Fruit fly (Drosophila melanogaster): Measurements from ENCODE around the gene Sirt2.

Gene Sirt2

dm6 chr3R:20327572-20328483, at the start of gene Sirt2, which contains the start of gene CG4360 (continued):
- TF ChIP-seq prd (optimal IDR thresholded peaks at IDR 0.05) (no peak), prd (GFP tag; IDR thresholded peaks at IDR 0.05) (peak; percentile 26; the same call in 1 of the 3 replicates), CG13296 (GFP tag; optimal IDR thresholded peaks at IDR 0.05) (no peak), Sox100B (GFP tag; optimal IDR thresholded peaks at IDR 0.05) (no peak), CG9932 (GFP tag; IDR thresholded peaks at IDR 0.05) (peak; percentile 84), shn (GFP tag; optimal IDR thresholded peaks at IDR 0.05) (peak; percentile 47), sr (GFP tag; IDR thresholded peaks at IDR 0.05) (0 out of 3 replicates have a peak, but pooled peaks have one; percentile 30), chif (GFP tag; optimal IDR thresholded peaks at IDR 0.05) (peak in 1 of 2 experiments; percentile 1), Mad (GFP tag; optimal IDR thresholded peaks at IDR 0.05) (peak; percentile 28), CG12744 (GFP tag; optimal IDR thresholded peaks at IDR 0.05) (peak; percentile 2), CG10267 (tag; optimal IDR thresholded peaks at IDR 0.05) (peak; percentile 24), row (GFP tag; IDR thresholded peaks at IDR 0.05) (peak; percentile 86), tin (GFP tag; optimal IDR thresholded peaks at IDR 0.05) (peak; percentile 26), tll (GFP tag; optimal IDR thresholded peaks at IDR 0.05) (peak in 1 of 2 experiments; percentile 12), mirr (GFP tag; optimal IDR thresholded peaks at IDR 0.05) (peak; percentile 39), CG1024 (GFP tag; IDR thresholded peaks at IDR 0.05) (peak; percentile 25), maf-S (GFP tag; optimal IDR thresholded peaks at IDR 0.05) (peak; percentile 49), HmgD (GFP tag; optimal IDR thresholded peaks at IDR 0.05) (peak; percentile 91), Asciz (GFP tag; optimal IDR thresholded peaks at IDR 0.05) (no peak), vvl (GFP tag; IDR thresholded peaks at IDR 0.05) (peak; percentile 59), pho (GFP tag; optimal IDR thresholded peaks at IDR 0.05) (peak; percentile 57), tna (GFP tag; IDR thresholded peaks at IDR 0.05; ENCODE audit: partially characterized antibody) (peak; percentile 82), H2.0 (GFP tag; IDR thresholded peaks at IDR 0.05) (peak; percentile 22; the same call in 1 of the 2 replicates), CG4820 (GFP tag; optimal IDR thresholded peaks at IDR 0.05) (peak; percentile 12), Hand (GFP tag; optimal IDR thresholded peaks at IDR 0.05) (no peak), Sox102F (GFP tag; optimal IDR thresholded peaks at IDR 0.05) (no peak), CG6272 (GFP tag; IDR thresholded peaks at IDR 0.05) (peak; percentile 48; the same call in 1 of the 2 replicates), CG32532 (GFP tag; IDR thresholded peaks at IDR 0.05) (peak; percentile 72), slp2 (GFP tag; optimal IDR thresholded peaks at IDR 0.05) (no peak), CG1233 (GFP tag; optimal IDR thresholded peaks at IDR 0.05) (peak; percentile 15), eyg (GFP tag; optimal IDR thresholded peaks at IDR 0.05) (peak; percentile 22), HLH4C (GFP tag; IDR thresholded peaks at IDR 0.05; ENCODE audit: partially characterized antibody) (peak; percentile 82), Mrtf (GFP tag; IDR thresholded peaks at IDR 0.05) (0 out of 3 replicates have a peak, but pooled peaks have one; percentile 18), E2f1 (GFP tag; IDR thresholded peaks at IDR 0.05) (peak; percentile 25; the same call in 1 of the 2 replicates), nmo (GFP tag; optimal IDR thresholded peaks at IDR 0.05) (peak; percentile 70), Hmr (GFP tag; optimal IDR thresholded peaks at IDR 0.05) (peak; percentile 54), Atf3 (GFP tag; optimal IDR thresholded peaks at IDR 0.05) (peak; percentile 38), CG17802 (tag; optimal IDR thresholded peaks at IDR 0.05) (no peak), CG3838 (GFP tag; optimal IDR thresholded peaks at IDR 0.05) (peak; percentile 32), scrt (GFP tag; optimal IDR thresholded peaks at IDR 0.05) (no peak), CG8359 (GFP tag; optimal IDR thresholded peaks at IDR 0.05; ENCODE audit: borderline replicate concordance) (no peak), chinmo (GFP tag; IDR thresholded peaks at IDR 0.05; ENCODE audit: partially characterized antibody) (0 out of 4 replicates have a peak, but pooled peaks have one; percentile 59), Dad (GFP tag; optimal IDR thresholded peaks at IDR 0.05) (peak; percentile 21), dysf (GFP tag; IDR thresholded peaks at IDR 0.05) (peak; percentile 45; the same call in 1 of the 3 replicates), CG6791 (GFP tag; IDR thresholded peaks at IDR 0.05; ENCODE audit: partially characterized antibody) (peak; percentile 93), ara (GFP tag; IDR thresholded peaks at IDR 0.05) (no peak), unc-4 (GFP tag; IDR thresholded peaks at IDR 0.05; ENCODE audit: partially characterized antibody) (peak; percentile 71), al (GFP tag; IDR thresholded peaks at IDR 0.05) (peak; percentile 50)
